Worm (Caenorhabditis elegans): ENCODE measurements around the gene daf-22.

ce11 chrII:12462244-12462643 lies 36.8 kb upstream of the daf-22 start, which contains the start of gene F15A4.2:
- no peak for TF ChIP-seq lin-39 (tag; optimal IDR thresholded peaks at IDR 0.05)
- TF ChIP-seq nhr-25 (tag; optimal IDR thresholded peaks at IDR 0.05) = no peak
- TF ChIP-seq fos-1 (tag; optimal IDR thresholded peaks at IDR 0.05) = no peak
- TF ChIP-seq nhr-12 (tag; optimal IDR thresholded peaks at IDR 0.05) = no peak
- no peak for TF ChIP-seq ceh-16 (tag; optimal IDR thresholded peaks at IDR 0.05)
